Worm (Caenorhabditis elegans) whole organism, L1 larva: ENCODE measurements around the gene C06B3.1.

Experiments
- nhr-11 ChIP-seq: fragments of 150-350 bp; optimal IDR thresholded peaks from 2 replicates; lab custom pipeline; 2014; ENCODE audit warnings: missing biosample characterization, missing genetic modification characterization
- skn-1 ChIP-seq: fragments of 150-350 bp; optimal IDR thresholded peaks from 2 replicates; lab custom pipeline; 2014; ENCODE audit warnings: missing biosample characterization, missing genetic modification characterization
- ztf-11 ChIP-seq, 2 experiments: sonication (generic microtip); optimal IDR thresholded peaks; 2 replicates each; lab custom pipeline; 2016 to 2017; ENCODE audit warnings: missing genetic modification characterization in 2 of 2, missing biosample characterization in 1 of 2, missing compliant biosample characterization in 1 of 2

ce11 chrV:13916196-13916595 is 13.6 kb downstream of the C06B3.1 start, which contains the start of gene str-252:
- TF ChIP-seq nhr-11 (no peak), ztf-11 (tag; optimal IDR thresholded peaks at IDR 0.05; lab: Kevin White, UChicago) (no peak), skn-1 (tag; lab: Kevin White, UChicago) (no peak)
